Worm (Caenorhabditis elegans): ENCODE measurements around the gene T15H9.5.

DNA sequence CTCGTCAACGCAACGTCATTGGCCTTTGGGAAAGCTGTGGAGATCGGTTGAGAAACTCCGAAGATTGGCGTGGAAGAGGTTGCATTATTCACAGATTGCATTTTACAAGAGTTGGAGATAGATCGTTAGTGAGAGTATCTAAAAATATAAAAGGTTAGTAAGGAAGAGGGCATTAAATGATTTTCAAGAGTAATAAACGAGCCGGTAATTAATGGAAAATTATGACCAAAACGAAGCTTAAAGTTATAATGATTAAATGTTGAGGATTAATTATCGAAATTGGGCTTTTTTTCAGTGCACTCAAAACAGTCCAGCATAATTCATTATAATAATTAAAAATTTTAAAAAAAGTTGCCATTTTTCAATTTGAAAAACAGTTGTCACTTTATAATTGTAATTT, 2.0 kb downstream of the T15H9.5 start, which contains the start of gene pap-2:
- TF ChIP-seq skn-1 (tag; optimal IDR thresholded peaks at IDR 0.05) = no peak
- no peak for TF ChIP-seq nhr-11 (tag; optimal IDR thresholded peaks at IDR 0.05)
- TF ChIP-seq mdl-1 (tag; optimal IDR thresholded peaks at IDR 0.05) = no peak
- no peak for TF ChIP-seq Y55F3AM.14 (GFP tag; optimal IDR thresholded peaks at IDR 0.05)

All from whole organism, L2 larva.